Worm (Caenorhabditis elegans) whole organism, L4 larva: ENCODE results near the gene C16C8.12.
A peak's percentile ranks its signal among the peaks of the same experiment; 100 is the strongest.

Experiments
- D1046.2 ChIP-seq: fragments of 200-800 bp; sonication (Bioruptor generic); IDR thresholded peaks from 2 replicates; pipeline ENCODE4 v1.3.6; 2022; ENCODE audit warnings: missing genetic modification characterization, missing compliant biosample characterization
- F37D6.2 ChIP-seq: sonication (generic microtip); optimal IDR thresholded peaks from 2 replicates; lab custom pipeline; 2016; ENCODE audit warnings: mild to moderate bottlenecking, missing genetic modification characterization, missing compliant biosample characterization
- T20F7.1 ChIP-seq: fragments of 200-800 bp; sonication (Bioruptor generic); optimal IDR thresholded peaks from 2 replicates; lab custom pipeline; 2018; ENCODE audit warnings: mild to moderate bottlenecking, missing genetic modification characterization, missing compliant biosample characterization
- T26A8.4 ChIP-seq: fragments of 200-800 bp; sonication (Bioruptor generic); IDR thresholded peaks from 2 replicates; pipeline ENCODE4 v1.3.6; 2022; ENCODE audit warnings: missing genetic modification characterization, missing compliant biosample characterization
- Y105C5A.15 ChIP-seq: fragments of 200-800 bp; sonication (Bioruptor generic); IDR thresholded peaks from 2 replicates; pipeline ENCODE4 v1.3.6; 2022; ENCODE audit warnings: missing genetic modification characterization, missing compliant biosample characterization
- Y48G9A.11 ChIP-seq: fragments of 200-800 bp; sonication (Bioruptor generic); IDR thresholded peaks from 2 replicates; pipeline ENCODE4 v1.3.6; 2022; ENCODE audit warnings: missing genetic modification reagents, missing genetic modification characterization, missing compliant biosample characterization
- Y5F2A.4 ChIP-seq: fragments of 200-800 bp; sonication (Bioruptor generic); optimal IDR thresholded peaks from 2 replicates; lab custom pipeline; 2018; ENCODE audit warnings: mild to moderate bottlenecking, missing genetic modification characterization, missing compliant biosample characterization
- Y75B8A.6 ChIP-seq: fragments of 200-800 bp; sonication (Bioruptor generic); IDR thresholded peaks from 2 replicates; pipeline ENCODE4 v1.3.6; 2022; ENCODE audit warnings: missing genetic modification reagents, missing genetic modification characterization, missing compliant biosample characterization
- ZK337.2 ChIP-seq: fragments of 200-800 bp; sonication (Bioruptor generic); IDR thresholded peaks from 2 replicates; pipeline ENCODE4 v1.3.6; 2022; ENCODE audit warnings: missing genetic modification reagents, missing genetic modification characterization, missing compliant biosample characterization
- aly-2 ChIP-seq: sonication (generic microtip); optimal IDR thresholded peaks from 2 replicates; lab custom pipeline; 2018; ENCODE audit warnings: missing biosample characterization, missing genetic modification characterization
- ceh-32 ChIP-seq: sonication (generic microtip); optimal IDR thresholded peaks from 2 replicates; lab custom pipeline; 2016; ENCODE audit warnings: mild to moderate bottlenecking, missing genetic modification characterization, missing compliant biosample characterization; ENCODE audit not compliant: poor library complexity
- ceh-62 ChIP-seq: sonication (generic microtip); optimal IDR thresholded peaks from 2 replicates; lab custom pipeline; 2017; ENCODE audit warnings: missing biosample characterization, missing genetic modification characterization
- cey-2 ChIP-seq: sonication (generic microtip); optimal IDR thresholded peaks from 3 replicates; lab custom pipeline; 2017; ENCODE audit warnings: missing genetic modification characterization, mild to moderate bottlenecking, missing compliant biosample characterization, antibody characterized with exemption, borderline replicate concordance; ENCODE audit not compliant: insufficient read depth
- duxl-1 ChIP-seq: sonication (generic microtip); optimal IDR thresholded peaks from 2 replicates; lab custom pipeline; 2016; ENCODE audit warnings: mild to moderate bottlenecking, missing genetic modification characterization, moderate library complexity, missing compliant biosample characterization; ENCODE audit not compliant: poor library complexity
- dve-1 ChIP-seq: sonication (generic microtip); optimal IDR thresholded peaks from 2 replicates; lab custom pipeline; 2017; ENCODE audit warnings: antibody characterized with exemption, mild to moderate bottlenecking, missing genetic modification characterization, missing compliant biosample characterization; ENCODE audit not compliant: insufficient read depth
- gei-8 ChIP-seq: fragments of 200-800 bp; sonication (Bioruptor generic); optimal IDR thresholded peaks from 2 replicates; lab custom pipeline; 2018; ENCODE audit warnings: mild to moderate bottlenecking, missing genetic modification characterization, missing compliant biosample characterization
- hif-1 ChIP-seq, 2 experiments: sonication (generic microtip); optimal IDR thresholded peaks; 2 replicates each; lab custom pipeline; 2016 to 2017; ENCODE audit warnings: missing compliant biosample characterization in 2 of 2, missing genetic modification characterization in 2 of 2, missing genetic modification reagents in 2 of 2, missing genotype in 2 of 2, mild to moderate bottlenecking in 1 of 2
- hlh-30 ChIP-seq: sonication (generic microtip); optimal IDR thresholded peaks from 2 replicates; lab custom pipeline; 2017; ENCODE audit warnings: antibody characterized with exemption, mild to moderate bottlenecking, missing genetic modification characterization, missing compliant biosample characterization; ENCODE audit not compliant: insufficient read depth
- lim-7 ChIP-seq: fragments of 200-800 bp; sonication (Bioruptor generic); IDR thresholded peaks from 2 replicates; pipeline ENCODE4 v1.3.6; 2022; ENCODE audit warnings: missing genetic modification characterization, missing compliant biosample characterization
- madf-5 ChIP-seq, 2 experiments: fragments of 200-800 bp; sonication (Bioruptor generic); IDR thresholded peaks; 2 replicates each; pipeline ENCODE4 v1.3.6; 2022; ENCODE audit warnings: missing compliant biosample characterization in 2 of 2, missing genetic modification characterization in 2 of 2
- madf-9 ChIP-seq: fragments of 200-800 bp; sonication (Bioruptor generic); conservative IDR thresholded peaks from 2 replicates; pipeline ENCODE4 v1.3.6; 2022; ENCODE audit warnings: missing genetic modification reagents, missing genetic modification characterization, missing compliant biosample characterization
- mxl-2 ChIP-seq: fragments of 200-800 bp; sonication (Bioruptor generic); conservative IDR thresholded peaks from 2 replicates; pipeline ENCODE4 v1.3.6; 2022; ENCODE audit warnings: missing genetic modification reagents, missing genetic modification characterization, missing compliant biosample characterization
- mxl-3 ChIP-seq: fragments of 200-800 bp; sonication (Bioruptor generic); optimal IDR thresholded peaks from 2 replicates; lab custom pipeline; 2018; ENCODE audit warnings: mild to moderate bottlenecking, missing genetic modification characterization, missing compliant biosample characterization
- nhr-111 ChIP-seq: fragments of 200-800 bp; sonication (Bioruptor generic); optimal IDR thresholded peaks from 2 replicates; lab custom pipeline; 2018; ENCODE audit warnings: mild to moderate bottlenecking, missing genetic modification characterization, missing compliant biosample characterization
- nhr-237 ChIP-seq: sonication (generic microtip); optimal IDR thresholded peaks from 2 replicates; lab custom pipeline; 2017; ENCODE audit warnings: missing biosample characterization, missing genetic modification characterization
- nhr-42 ChIP-seq: fragments of 200-800 bp; sonication (Bioruptor generic); IDR thresholded peaks from 2 replicates; pipeline ENCODE4 v1.3.6; 2022; ENCODE audit warnings: missing genetic modification characterization, missing compliant biosample characterization
- nhr-76 ChIP-seq: fragments of 150-350 bp; optimal IDR thresholded peaks from 2 replicates; lab custom pipeline; 2014; ENCODE audit warnings: missing biosample characterization, missing genetic modification characterization
- snpc-1.2 ChIP-seq: fragments of 200-800 bp; sonication (Bioruptor generic); IDR thresholded peaks from 2 replicates; pipeline ENCODE4 v1.3.6; 2022; ENCODE audit warnings: missing genetic modification reagents, missing genetic modification characterization, missing compliant biosample characterization
- snpc-4 ChIP-seq: fragments of 150-350 bp; optimal IDR thresholded peaks from 2 replicates; lab custom pipeline; 2014; ENCODE audit warnings: missing biosample characterization, missing genetic modification characterization
- tag-97 ChIP-seq: fragments of 200-800 bp; sonication (Bioruptor generic); IDR thresholded peaks from 2 replicates; pipeline ENCODE4 v1.3.6; 2022; ENCODE audit warnings: missing genetic modification characterization, missing compliant biosample characterization
- zfp-3 ChIP-seq: fragments of 200-800 bp; sonication (Bioruptor generic); conservative IDR thresholded peaks from 2 replicates; pipeline ENCODE4 v1.3.6; 2022; ENCODE audit warnings: missing genetic modification reagents, missing genetic modification characterization, missing compliant biosample characterization
- zip-11 ChIP-seq: fragments of 200-800 bp; sonication (Bioruptor generic); IDR thresholded peaks from 2 replicates; pipeline ENCODE4 v1.3.6; 2022; ENCODE audit warnings: missing genetic modification characterization, missing compliant biosample characterization

C16C8.12 gene

DNA sequence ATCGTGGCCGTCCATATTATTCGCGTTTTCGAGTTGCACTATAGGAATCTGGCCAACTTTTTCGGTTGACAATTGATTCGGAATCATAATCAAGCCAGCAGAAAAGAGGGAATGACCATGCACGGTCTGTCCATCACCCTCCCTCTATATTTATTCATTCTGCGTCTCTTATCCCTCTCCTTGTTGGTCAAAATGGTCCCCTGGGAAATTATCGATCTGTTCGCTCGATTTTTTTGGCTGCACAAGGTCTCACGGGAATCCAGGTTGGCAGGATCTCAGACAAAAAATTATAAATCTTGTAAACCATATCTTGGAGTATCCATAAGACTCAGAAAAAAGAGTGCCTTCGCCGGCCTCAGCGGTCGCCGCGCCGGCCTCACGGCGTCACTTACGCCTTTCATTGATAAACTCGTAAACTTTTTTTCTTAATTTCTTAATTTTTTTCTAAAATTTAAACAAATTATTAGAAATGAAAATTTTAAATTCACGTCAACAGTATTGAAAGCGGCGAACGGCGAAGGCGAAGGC is 38.1 kb upstream of the C16C8.12 start, which contains the start of the genes F18A12.7 and F18A12.2:
F18A12.7 (minus strand) TSS at position 101 of the 528 bp plus-strand sequence.
F18A12.2 (plus strand) TSS at position 478 of the 528 bp plus-strand sequence.
- no peak for TF ChIP-seq T20F7.1 (GFP tag; lab: Kevin White, UChicago)
- no peak for TF ChIP-seq dve-1 (tag; lab: Kevin White, UChicago)
- no peak for TF ChIP-seq cey-2 (tag; lab: Kevin White, UChicago)

DNA sequence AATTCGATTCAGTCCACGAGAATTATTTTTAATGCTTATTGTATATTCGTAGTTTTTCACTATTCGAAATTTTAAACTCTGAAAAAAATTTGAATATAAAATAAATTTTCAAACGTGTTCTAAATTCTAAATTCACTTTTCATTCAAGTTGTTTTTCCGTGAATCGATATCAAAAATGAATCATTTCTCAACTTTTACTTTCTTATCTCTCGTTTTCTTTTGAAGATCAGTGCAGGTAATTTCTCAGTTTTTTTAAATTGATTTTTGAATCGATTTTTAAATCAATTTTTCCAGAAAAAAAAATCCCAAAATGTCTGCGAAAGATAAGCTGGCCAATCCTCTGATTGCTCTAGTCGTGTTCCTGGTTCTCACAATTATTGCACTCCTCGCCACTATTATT is 36.0 kb upstream of the C16C8.12 start, which contains the start of gene nep-6:
nep-6 (plus strand) TSS at position 301 of the 400 bp plus-strand sequence.
- TF ChIP-seq snpc-4 (tag; lab: Kevin White, UChicago) (no peak), madf-5 (GFP tag; IDR thresholded peaks at IDR 0.05; lab: Robert Waterston, UW) (no peak), ceh-62 (no peak), ceh-32 (tag; lab: Kevin White, UChicago) (no peak), snpc-1.2 (GFP tag; lab: Robert Waterston, UW) (no peak), lim-7 (no peak), Y48G9A.11 (no peak), gei-8 (no peak), madf-9 (GFP tag; lab: Robert Waterston, UW) (no peak), zip-11 (GFP tag; lab: Robert Waterston, UW) (no peak), T26A8.4 (GFP tag; lab: Robert Waterston, UW) (no peak), Y105C5A.15 (GFP tag; lab: Robert Waterston, UW) (no peak), hif-1 (tag; optimal IDR thresholded peaks at IDR 0.05; lab: Kevin White, UChicago) (no peak)
- TF ChIP-seq, all 104 proteins: peak for 0

DNA sequence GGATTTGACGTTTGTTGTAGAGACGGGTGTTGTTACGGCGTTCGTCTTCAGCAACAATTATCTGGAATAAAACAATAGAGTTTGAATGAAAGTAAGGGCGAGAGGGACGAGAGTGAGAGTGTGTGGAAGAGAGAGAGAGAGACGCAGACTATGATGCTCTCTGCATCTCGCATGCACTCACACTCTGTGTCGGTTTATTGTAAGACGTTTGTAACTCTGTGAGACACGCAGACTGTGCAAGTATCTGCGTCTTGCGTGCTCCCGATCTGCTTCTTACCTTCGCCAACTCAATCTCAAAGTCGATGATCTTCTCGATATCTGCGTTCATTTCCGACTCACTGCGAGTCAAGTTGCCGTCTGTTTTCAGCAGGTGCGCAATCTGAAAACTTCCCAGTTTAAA is 29.6 kb upstream of the C16C8.12 start:
- no peak for TF ChIP-seq nhr-237 (tag; lab: Kevin White, UChicago)
- TF ChIP-seq duxl-1 (tag; lab: Kevin White, UChicago), result peak; percentile 80

DNA sequence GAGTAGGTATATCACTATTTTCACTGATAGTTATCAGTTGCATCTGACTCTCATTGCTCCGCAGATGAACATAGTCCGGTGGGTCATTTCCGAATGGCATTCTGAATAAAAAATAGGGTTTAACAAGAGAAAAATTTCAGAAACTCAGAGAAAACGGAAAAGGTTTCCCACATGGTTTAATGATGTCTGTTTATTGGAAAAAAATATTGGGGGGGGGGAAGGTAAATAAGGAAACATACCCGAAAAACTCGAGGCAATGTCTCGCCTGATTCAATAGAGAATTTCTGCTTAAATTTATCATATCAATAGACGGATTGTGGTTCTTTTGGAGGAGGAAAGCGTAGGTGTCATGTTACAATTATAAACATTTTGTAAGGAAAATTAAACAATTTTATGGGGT is 27.1 kb upstream of the C16C8.12 start, which contains the start of gene nep-11:
nep-11 (minus strand) TSS at position 101 of the 400 bp plus-strand sequence.
- TF ChIP-seq mxl-2 (GFP tag; lab: Robert Waterston, UW) (no peak), D1046.2 (GFP tag; lab: Robert Waterston, UW) (no peak), nhr-42 (GFP tag; lab: Robert Waterston, UW) (no peak), zfp-3 (GFP tag; lab: Robert Waterston, UW) (no peak), aly-2 (tag; lab: Kevin White, UChicago) (no peak), nhr-76 (tag; lab: Kevin White, UChicago) (no peak), nhr-111 (no peak), madf-9 (GFP tag; lab: Robert Waterston, UW) (no peak), Y48G9A.11 (no peak), ZK337.2 (GFP tag; lab: Robert Waterston, UW) (no peak), madf-5 (GFP tag; IDR thresholded peaks at IDR 0.05; lab: Robert Waterston, UW) (no peak), F37D6.2 (tag; lab: Kevin White, UChicago) (no peak), mxl-3 (no peak), duxl-1 (tag; lab: Kevin White, UChicago) (no peak), Y5F2A.4 (no peak), hlh-30 (tag; lab: Kevin White, UChicago) (no peak), tag-97 (GFP tag; lab: Robert Waterston, UW) (no peak), Y75B8A.6 (GFP tag; lab: Robert Waterston, UW) (no peak), nhr-237 (tag; lab: Kevin White, UChicago) (no peak), ceh-32 (tag; lab: Kevin White, UChicago) (no peak)
